Fruit fly (Drosophila melanogaster) Kc167 (cell line): ENCODE data around the gene Ance.

ENCODE experiments used
- Sin3A ChIP-seq: fragments of >200 bp; optimal IDR thresholded peaks from 2 replicates; lab custom pipeline; 2018; ENCODE audit warnings: missing external identifiers
- psq ChIP-seq: fragments of >200 bp; optimal IDR thresholded peaks from 2 replicates; lab custom pipeline; 2017; ENCODE audit warnings: missing external identifiers

DNA sequence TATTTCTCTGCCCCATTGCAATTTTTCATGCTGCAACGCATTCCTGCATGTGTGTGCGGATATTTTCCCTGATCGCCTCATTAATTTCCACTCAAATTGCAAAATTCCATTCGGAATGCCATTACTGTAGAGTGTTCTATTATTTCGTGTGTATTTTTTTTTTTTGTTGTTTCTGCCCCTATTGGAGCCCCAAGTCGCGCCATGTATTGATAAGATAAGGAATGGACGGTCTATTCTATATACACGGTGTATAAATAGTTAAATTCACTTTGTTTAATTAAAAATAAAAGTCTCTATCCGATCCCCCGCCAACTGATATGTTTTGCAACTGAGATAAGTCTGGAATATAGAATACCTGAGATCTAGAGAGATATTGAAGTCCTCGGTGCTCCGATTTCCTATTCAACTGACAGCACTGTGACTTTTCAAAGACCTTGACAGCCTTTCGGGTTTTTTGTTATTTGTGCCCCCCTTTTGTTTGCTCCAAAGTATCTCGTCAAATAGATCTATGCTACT is 24.0 kb upstream of the Ance start:
- no peak for TF ChIP-seq psq
- TF ChIP-seq Sin3A: no peak
